Fruit fly (Drosophila melanogaster): ENCODE results near the gene CG9095.

- TF ChIP-seq sim (GFP tag; IDR thresholded peaks at IDR 0.05) (no peak), twi (tag; optimal IDR thresholded peaks at IDR 0.05) (no peak), CG17385 (GFP tag; optimal IDR thresholded peaks at IDR 0.05) (no peak), CG9932 (GFP tag; IDR thresholded peaks at IDR 0.05) (no peak), CG6654 (GFP tag; optimal IDR thresholded peaks at IDR 0.05) (no peak), CG6272 (GFP tag; IDR thresholded peaks at IDR 0.05) (no peak)
Measured at dm6 chrX:15206536-15206935, 43.5 kb upstream of the CG9095 start, which contains the start of gene CG32588.
